Worm (Caenorhabditis elegans) whole organism, L4/young adult: Measurements from ENCODE around the gene clpr-2.
"Not testable (repeated sequence)": the region's sequence is repeated elsewhere in the genome, so short reads cannot be mapped to it uniquely, and the experiment has no call there.

Experiments
- W03F9.2 ChIP-seq: fragments of 150-350 bp; optimal IDR thresholded peaks from 2 replicates; lab custom pipeline; 2014; ENCODE audit warnings: missing biosample characterization, missing genetic modification characterization
- dao-5 ChIP-seq: sonication (generic microtip); optimal IDR thresholded peaks from 2 replicates; lab custom pipeline; 2016; ENCODE audit warnings: missing genotype, missing genetic modification characterization, moderate library complexity, missing compliant biosample characterization
- him-1 ChIP-seq: sonication (generic microtip); optimal IDR thresholded peaks from 2 replicates; lab custom pipeline; 2016; ENCODE audit warnings: missing genotype, missing genetic modification reagents, missing genetic modification characterization, missing compliant biosample characterization

Gene clpr-2

DNA sequence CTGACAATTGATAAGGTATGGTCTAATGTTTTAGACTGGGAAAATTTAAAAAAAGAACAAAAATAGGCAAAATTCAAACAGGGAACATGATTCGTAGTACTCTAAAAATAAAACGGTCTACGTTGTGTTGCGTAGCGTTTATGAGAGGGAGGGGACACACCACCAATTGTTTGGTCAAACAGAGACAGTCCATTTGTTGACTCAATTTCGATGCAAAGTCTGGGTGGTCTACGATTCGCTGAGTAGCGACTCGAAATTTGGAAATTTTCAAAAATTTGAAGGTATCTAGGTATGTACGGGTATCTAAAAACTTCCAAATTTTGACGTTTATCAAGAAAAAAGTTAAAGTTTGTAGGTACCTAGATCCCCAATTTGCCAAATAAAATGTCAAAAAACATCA lies 13.0 kb upstream of the clpr-2 start:
- no peak for TF ChIP-seq dao-5 (tag; lab: Kevin White, UChicago)
- no peak for TF ChIP-seq W03F9.2 (tag; lab: Kevin White, UChicago)
- no peak for TF ChIP-seq him-1 (tag; lab: Kevin White, UChicago)

DNA sequence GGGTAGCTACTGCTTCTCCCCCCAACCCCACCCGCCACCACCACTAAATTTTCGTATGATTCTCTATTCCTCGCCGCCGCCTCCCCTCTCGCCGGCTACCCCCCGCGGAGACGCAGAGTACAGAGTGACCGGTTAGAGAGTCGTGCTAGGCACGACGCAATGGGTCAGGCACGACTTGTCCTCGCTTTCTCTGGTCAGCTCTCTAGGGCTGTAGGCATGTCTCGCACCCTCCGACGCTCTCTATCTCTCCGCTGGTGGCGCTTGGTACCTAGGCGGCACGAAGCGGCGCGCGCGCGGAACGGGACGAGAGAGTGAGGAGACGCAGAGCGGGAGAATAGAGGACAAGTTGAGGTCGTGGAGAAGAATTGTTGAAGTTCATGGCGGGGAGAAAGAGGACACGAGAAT lies 11.9 kb upstream of the clpr-2 start:
- TF ChIP-seq him-1 (tag; lab: Kevin White, UChicago) (no peak), W03F9.2 (tag; lab: Kevin White, UChicago) (no peak), dao-5 (tag; lab: Kevin White, UChicago) (no peak)

DNA sequence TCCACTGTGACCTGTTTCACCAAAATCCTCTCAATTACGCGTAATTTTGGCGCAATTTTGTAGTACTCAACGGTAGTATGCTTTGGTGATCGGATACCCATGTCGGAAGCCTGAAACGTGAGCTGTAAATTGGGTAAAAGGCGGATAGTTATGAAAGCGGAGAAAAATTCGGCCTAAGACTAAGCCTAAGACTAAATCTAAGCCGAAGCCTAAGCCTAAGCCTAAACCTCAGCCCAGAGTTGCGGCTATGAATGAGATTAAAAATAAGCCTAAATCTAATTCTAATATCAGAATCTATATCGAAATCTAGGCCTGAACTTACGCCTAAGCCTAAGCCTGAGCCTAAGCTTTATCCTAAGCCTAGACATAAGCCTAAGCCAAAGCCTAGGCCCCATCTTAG lies 6.5 kb upstream of the clpr-2 start, which contains the start of gene lin-42:
Gene lin-42 (minus strand): TSS at position 101 of the 400 bp plus-strand sequence.
- TF ChIP-seq dao-5 (tag; lab: Kevin White, UChicago), result no peak
- TF ChIP-seq him-1 (tag; lab: Kevin White, UChicago), result no peak
- TF ChIP-seq W03F9.2 (tag; lab: Kevin White, UChicago), result no peak

DNA sequence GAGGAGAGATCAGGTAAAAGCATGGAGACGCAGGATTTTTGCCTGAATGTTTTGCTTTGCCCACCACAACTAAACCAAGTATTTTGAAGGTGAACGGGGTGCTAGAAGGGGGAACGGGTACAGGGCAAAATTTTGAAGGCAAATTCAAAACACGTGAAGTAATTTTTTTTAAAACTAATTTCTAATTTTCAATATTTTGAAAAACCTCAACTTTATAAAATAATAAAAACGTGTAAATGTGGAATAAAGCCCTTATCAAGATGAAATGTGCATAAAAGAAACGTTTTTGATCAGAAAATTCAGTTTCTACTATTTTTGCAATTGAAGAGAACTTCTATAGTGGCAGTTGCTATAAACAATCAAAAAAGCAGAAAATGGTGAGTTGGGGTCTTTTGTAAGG lies 3.1 kb upstream of the clpr-2 start, which contains the start of gene clec-119:
Gene clec-119 (plus strand): TSS at position 301 of the 400 bp plus-strand sequence.
- TF ChIP-seq W03F9.2 (tag; lab: Kevin White, UChicago) (no peak), dao-5 (tag; lab: Kevin White, UChicago) (no peak), him-1 (tag; lab: Kevin White, UChicago) (no peak)

DNA sequence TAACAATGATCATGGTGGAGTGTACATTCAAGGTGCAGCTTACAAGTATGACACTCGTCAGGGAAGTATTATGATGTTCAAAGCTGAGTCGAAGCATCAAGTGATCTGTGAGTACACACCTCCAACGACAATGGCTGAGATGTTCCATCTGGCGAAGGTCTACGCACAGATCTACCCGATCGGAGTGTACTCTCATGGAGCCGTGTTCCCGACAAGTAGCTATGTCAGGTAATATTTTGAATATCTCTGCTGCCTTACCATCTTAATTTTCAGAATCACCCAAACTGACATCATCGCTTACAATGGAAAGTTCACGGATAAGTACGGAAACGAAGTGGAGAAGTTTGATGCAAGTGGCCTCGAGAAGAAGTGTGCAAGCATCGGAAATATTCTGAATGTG lies 2.0 kb upstream of the clpr-2 start:
- TF ChIP-seq W03F9.2 (tag; lab: Kevin White, UChicago) (no peak), him-1 (tag; lab: Kevin White, UChicago) (no peak), dao-5 (tag; lab: Kevin White, UChicago) (no peak)

DNA sequence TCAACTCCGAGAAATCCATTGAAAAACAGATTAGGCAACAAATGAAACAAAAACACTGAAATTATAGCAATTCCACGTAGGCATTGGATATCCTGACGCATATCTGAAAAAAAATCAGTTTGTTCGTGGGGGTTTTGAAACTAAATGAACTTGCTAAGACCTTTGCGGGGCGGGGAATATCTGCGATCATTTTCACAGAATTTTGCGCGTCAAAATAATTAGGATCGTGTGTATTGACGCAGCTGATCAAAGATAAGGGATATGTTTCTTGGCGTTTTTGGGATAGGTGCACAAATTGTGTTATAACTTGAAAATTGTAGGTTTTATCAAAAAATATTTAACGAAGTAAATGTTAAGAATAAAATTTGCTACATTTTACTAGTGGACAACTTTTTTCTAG lies 8.1 kb downstream of the clpr-2 start, which contains the start of gene oac-30:
Gene oac-30 (minus strand): TSS at position 101 of the 400 bp plus-strand sequence.
- TF ChIP-seq dao-5 (tag; lab: Kevin White, UChicago), result no peak
- no peak for TF ChIP-seq him-1 (tag; lab: Kevin White, UChicago)
- no peak for TF ChIP-seq W03F9.2 (tag; lab: Kevin White, UChicago)

DNA sequence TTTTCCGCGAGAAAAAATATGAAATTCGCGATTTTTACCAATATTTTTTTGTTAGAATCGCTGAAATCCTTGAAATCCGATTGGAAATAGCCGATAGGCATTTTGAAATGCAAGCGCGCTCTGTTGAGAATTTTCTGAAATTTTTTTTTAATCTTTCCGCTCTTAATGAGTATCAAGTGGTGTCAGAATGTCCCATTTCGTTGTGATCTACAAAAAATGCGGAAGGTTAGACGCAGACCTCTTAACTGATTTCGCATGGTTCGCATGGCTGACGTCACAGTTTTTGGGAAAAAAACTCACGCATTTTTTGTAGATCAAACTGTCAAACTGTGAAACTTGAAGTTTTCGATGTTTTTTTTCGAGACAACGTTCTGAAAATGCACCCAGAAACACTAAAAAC lies 13.1 kb downstream of the clpr-2 start, which contains the start of gene srw-66:
Gene srw-66 (minus strand): TSS at position 101 of the 400 bp plus-strand sequence.
- no peak for TF ChIP-seq dao-5 (tag; lab: Kevin White, UChicago)
- TF ChIP-seq W03F9.2 (tag; lab: Kevin White, UChicago), result no peak
- no peak for TF ChIP-seq him-1 (tag; lab: Kevin White, UChicago)

- no peak for TF ChIP-seq dao-5 (tag; lab: Kevin White, UChicago)
Observed at ce11 chrII:1275439-1275838, 16.7 kb downstream of the clpr-2 start, which contains the start of gene Y57G7A.5. Gene Y57G7A.5, minus strand, starts transcription at chrII:1275539.

DNA sequence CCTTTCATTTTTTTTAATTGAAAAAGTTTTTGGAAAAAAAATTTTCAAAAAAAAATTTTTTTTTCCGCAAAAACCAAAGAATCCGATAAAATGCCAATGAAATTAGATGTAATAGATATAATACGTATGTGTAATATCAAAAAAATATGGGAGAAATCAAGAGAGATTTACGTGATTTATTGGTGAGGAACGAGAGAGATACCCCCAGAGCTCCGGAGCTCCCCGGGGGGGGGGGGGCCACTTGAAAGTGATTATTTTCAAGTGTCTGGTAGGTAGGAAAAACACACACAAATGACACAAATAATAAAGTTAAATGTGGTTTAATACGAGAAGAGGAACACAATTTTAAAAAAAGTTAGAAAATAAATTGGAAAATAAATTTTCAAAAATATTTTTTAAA lies 18.0 kb downstream of the clpr-2 start, which contains the start of gene Y57G7A.11:
Gene Y57G7A.11 (minus strand): TSS at position 101 of the 400 bp plus-strand sequence.
- TF ChIP-seq dao-5 (tag; lab: Kevin White, UChicago), result no peak
- no peak for TF ChIP-seq W03F9.2 (tag; lab: Kevin White, UChicago)
- TF ChIP-seq him-1 (tag; lab: Kevin White, UChicago), result no peak

ce11 chrII:1278350-1278749 lies 19.6 kb downstream of the clpr-2 start, which contains the start of gene srz-63:
Gene srz-63, plus strand, starts transcription at chrII:1278650.
- TF ChIP-seq him-1, W03F9.2, dao-5 (tag; lab: Kevin White, UChicago): not testable (repeated sequence)

- TF ChIP-seq dao-5 (tag; lab: Kevin White, UChicago), result no peak
- no peak for TF ChIP-seq him-1 (tag; lab: Kevin White, UChicago)
- TF ChIP-seq W03F9.2 (tag; lab: Kevin White, UChicago), result no peak
Observed at ce11 chrII:1284985-1285384, 26.3 kb downstream of the clpr-2 start.

DNA sequence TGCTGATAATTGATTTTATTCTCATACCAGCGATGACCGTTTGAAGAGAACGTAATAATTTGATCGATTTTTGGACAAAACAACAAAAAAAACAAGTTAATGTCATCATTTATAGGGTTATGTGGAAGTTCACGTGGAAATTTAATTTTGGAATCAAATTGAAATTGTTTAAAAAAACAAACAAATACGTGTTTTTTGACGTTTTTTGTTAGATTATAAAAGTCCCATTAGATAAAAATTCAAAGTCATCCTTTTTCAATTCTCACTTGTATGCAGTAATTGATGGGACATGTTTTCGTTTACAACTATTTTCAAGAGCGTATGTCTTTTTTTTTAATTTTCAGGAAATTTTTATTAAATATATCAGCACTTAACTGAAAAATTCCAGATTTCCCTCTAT lies 26.8 kb downstream of the clpr-2 start, which contains the start of the genes Y57G7A.6 and Y57G7A.3:
Gene Y57G7A.6 (minus strand): TSS at position 101 of the 400 bp plus-strand sequence.
Gene Y57G7A.3 (plus strand): TSS at position 269 of the 400 bp plus-strand sequence.
- TF ChIP-seq him-1 (tag; lab: Kevin White, UChicago) (no peak), dao-5 (tag; lab: Kevin White, UChicago) (no peak), W03F9.2 (tag; lab: Kevin White, UChicago) (no peak)

DNA sequence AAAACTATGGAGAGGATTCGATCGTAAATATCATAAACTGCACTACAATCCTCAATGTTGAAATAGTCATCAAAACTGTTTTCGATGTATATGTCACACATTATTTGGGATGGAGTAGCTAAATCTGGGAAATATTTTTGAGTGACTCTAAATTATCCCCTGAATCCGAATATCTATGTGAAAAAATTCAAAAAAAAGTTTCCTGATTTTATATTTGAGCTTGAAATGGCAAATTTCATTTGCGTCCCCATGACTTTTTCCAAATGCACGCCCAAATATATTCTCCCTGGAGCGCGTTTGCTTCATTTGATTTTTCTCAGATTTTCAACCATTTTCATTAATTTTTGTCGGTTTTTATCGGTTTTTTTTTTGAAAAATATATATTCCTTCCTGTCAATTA lies 34.4 kb downstream of the clpr-2 start, which contains the start of gene srz-64:
Gene srz-64 (minus strand): TSS at position 101 of the 400 bp plus-strand sequence.
- no peak for TF ChIP-seq W03F9.2 (tag; lab: Kevin White, UChicago)
- TF ChIP-seq him-1 (tag; lab: Kevin White, UChicago), result no peak
- no peak for TF ChIP-seq dao-5 (tag; lab: Kevin White, UChicago)

DNA sequence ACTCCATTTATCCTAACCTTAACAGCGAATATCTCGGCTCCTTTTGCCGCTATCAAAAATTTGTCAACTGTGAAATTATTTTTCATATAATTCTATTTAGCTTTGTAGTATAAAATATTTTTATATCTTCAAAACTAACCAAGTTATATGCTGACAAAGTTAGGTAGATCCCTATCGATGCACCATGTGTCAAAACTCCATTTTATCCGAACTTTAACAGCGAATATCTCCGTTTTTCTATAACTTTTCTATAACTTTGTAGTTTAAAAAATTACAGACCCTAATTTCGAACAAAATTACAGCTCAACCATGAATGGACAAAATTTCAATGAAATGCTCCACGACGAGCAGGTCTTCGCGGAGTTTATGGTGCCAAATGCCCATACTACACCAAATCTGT lies 37.0 kb downstream of the clpr-2 start, which contains the start of gene Y57G7A.2:
Gene Y57G7A.2 (plus strand): TSS at position 301 of the 400 bp plus-strand sequence.
- no peak for TF ChIP-seq him-1 (tag; lab: Kevin White, UChicago)
- no peak for TF ChIP-seq dao-5 (tag; lab: Kevin White, UChicago)
- no peak for TF ChIP-seq W03F9.2 (tag; lab: Kevin White, UChicago)
